Worm (Caenorhabditis elegans): ENCODE results near the gene F01F1.2.
A peak's percentile ranks its signal among the peaks of the same experiment; 100 is the strongest.

The F01F1.2 gene

ce11 chrIII:5855637-5856179 is 22.6 kb upstream of the F01F1.2 start, which contains the start of the genes cct-6 and alh-9 (continued):
- TF ChIP-seq ceh-32 (tag; optimal IDR thresholded peaks at IDR 0.05; ENCODE audit: poor library complexity) = no peak
- TF ChIP-seq madf-9 (GFP tag; conservative IDR thresholded peaks at IDR 0.05) = no peak
- TF ChIP-seq lir-3 (tag; optimal IDR thresholded peaks at IDR 0.05) = no peak
- no peak for TF ChIP-seq F37D6.2 (tag; optimal IDR thresholded peaks at IDR 0.05)
- TF ChIP-seq set-16 (GFP tag; IDR thresholded peaks at IDR 0.05) = no peak
- peak in 1 of 2 experiments; percentile 94 for TF ChIP-seq lsy-2 (tag; optimal IDR thresholded peaks at IDR 0.05)
- TF ChIP-seq nhr-237 (tag; optimal IDR thresholded peaks at IDR 0.05) = no peak
- no peak for TF ChIP-seq Y105C5A.15 (GFP tag; IDR thresholded peaks at IDR 0.05)
- no peak for TF ChIP-seq ctbp-1 (GFP tag; IDR thresholded peaks at IDR 0.05)
- TF ChIP-seq Y48G9A.11 (GFP tag; IDR thresholded peaks at IDR 0.05) = no peak
- TF ChIP-seq unc-62 (GFP tag; optimal IDR thresholded peaks at IDR 0.05 in 1 of 2) = no peak
- TF ChIP-seq unc-62 (tag; optimal IDR thresholded peaks at IDR 0.05) = no peak
- peak in 1 of 2 experiments; percentile 59 for TF ChIP-seq hif-1 (tag; optimal IDR thresholded peaks at IDR 0.05)
- no peak for TF ChIP-seq zag-1 (tag; optimal IDR thresholded peaks at IDR 0.05)
- TF ChIP-seq cey-2 (tag; optimal IDR thresholded peaks at IDR 0.05; ENCODE audit: borderline replicate concordance, insufficient read depth) = no peak
- TF ChIP-seq sdz-12 (GFP tag; optimal IDR thresholded peaks at IDR 0.05) = no peak
- 0 out of 2 replicates have a peak, but pooled peaks have one; percentile 53 for TF ChIP-seq T26A8.4 (GFP tag; IDR thresholded peaks at IDR 0.05)
- peak; percentile 35; the same call in 1 of the 2 replicates for TF ChIP-seq dmd-6 (GFP tag; IDR thresholded peaks at IDR 0.05)
- peak; percentile 79 for TF ChIP-seq dve-1 (tag; optimal IDR thresholded peaks at IDR 0.05; ENCODE audit: insufficient read depth)
- no peak for TF ChIP-seq tag-97 (GFP tag; IDR thresholded peaks at IDR 0.05)
- TF ChIP-seq lin-38 (GFP tag; IDR thresholded peaks at IDR 0.05) = peak; percentile 62
- no peak for TF ChIP-seq dmd-9 (GFP tag; IDR thresholded peaks at IDR 0.05)
- peak; percentile 96 for TF ChIP-seq dpl-1 (GFP tag; optimal IDR thresholded peaks at IDR 0.05)
- no peak for TF ChIP-seq tra-1 (GFP tag; IDR thresholded peaks at IDR 0.05)
- TF ChIP-seq spr-1 (tag; optimal IDR thresholded peaks at IDR 0.05) = peak; percentile 9
- no peak for TF ChIP-seq ztf-11 (tag; optimal IDR thresholded peaks at IDR 0.05)
- no peak for TF ChIP-seq lin-15B (tag; optimal IDR thresholded peaks at IDR 0.05)
- TF ChIP-seq nhr-25 (tag; optimal IDR thresholded peaks at IDR 0.05; ENCODE audit: borderline replicate concordance, insufficient read depth) = peak; percentile 42
- TF ChIP-seq lin-29 (GFP tag; IDR thresholded peaks at IDR 0.05) = no peak
- no peak for TF ChIP-seq saeg-2 (GFP tag; IDR thresholded peaks at IDR 0.05)
- peak; percentile 75 for TF ChIP-seq aha-1 (tag)
- no peak for TF ChIP-seq ceh-20 (GFP tag; IDR thresholded peaks at IDR 0.05)
- TF ChIP-seq fkh-10 (GFP tag; optimal IDR thresholded peaks at IDR 0.05) = no peak
- no peak for TF ChIP-seq F26F4.8 (GFP tag; conservative IDR thresholded peaks at IDR 0.05)
- no peak for TF ChIP-seq attf-4 (tag; optimal IDR thresholded peaks at IDR 0.05)
- TF ChIP-seq nhr-10 (tag; optimal IDR thresholded peaks at IDR 0.05) = no peak
- TF ChIP-seq daf-12 (tag; optimal IDR thresholded peaks at IDR 0.05) = no peak
- no peak for TF ChIP-seq fos-1 (tag; optimal IDR thresholded peaks at IDR 0.05)
- no peak; the same call in 1 of the 2 replicates for TF ChIP-seq zfp-3 (GFP tag; conservative IDR thresholded peaks at IDR 0.05)
- TF ChIP-seq madf-5 (GFP tag; IDR thresholded peaks at IDR 0.05) = no peak
- TF ChIP-seq skn-1 (tag; optimal IDR thresholded peaks at IDR 0.05) = no peak
- TF ChIP-seq pqm-1 (tag; optimal IDR thresholded peaks at IDR 0.05) = peak; percentile 2
- no peak for TF ChIP-seq ZK546.5 (tag; optimal IDR thresholded peaks at IDR 0.05)
- peak; percentile 48 for TF ChIP-seq nhr-11 (tag; optimal IDR thresholded peaks at IDR 0.05)
- no peak for TF ChIP-seq jun-1 (tag; optimal IDR thresholded peaks at IDR 0.05)
- TF ChIP-seq F49E8.2 (tag; optimal IDR thresholded peaks at IDR 0.05; ENCODE audit: borderline replicate concordance) = no peak
- no peak for TF ChIP-seq gei-8 (GFP tag; optimal IDR thresholded peaks at IDR 0.05)
- no peak for TF ChIP-seq Y5F2A.4 (GFP tag; optimal IDR thresholded peaks at IDR 0.05)
- no peak for TF ChIP-seq unc-39 (tag; optimal IDR thresholded peaks at IDR 0.05)
- no peak for TF ChIP-seq mxl-2 (GFP tag; conservative IDR thresholded peaks at IDR 0.05)
- TF ChIP-seq nhr-77 (tag; optimal IDR thresholded peaks at IDR 0.05) = peak; percentile 66
